Fruit fly (Drosophila melanogaster) whole organism: ENCODE data around the gene lost.

Source experiments
- CG8478 ChIP-seq: fragments of >200 bp; optimal IDR thresholded peaks from 2 replicates; lab custom pipeline; 2018; ENCODE audit warnings: inconsistent platforms
- Dll ChIP-seq: fragments of >200 bp; optimal IDR thresholded peaks from 2 replicates; lab custom pipeline; 2017
- EcR ChIP-seq, 2 experiments: fragments of >200 bp; optimal IDR thresholded peaks; 2 replicates each; lab custom pipeline; 2017; ENCODE audit warnings: missing biosample characterization in 2 of 2, missing genetic modification characterization in 2 of 2, missing genetic modification reagents in 2 of 2
- pan ChIP-seq: fragments of >200 bp; optimal IDR thresholded peaks from 2 replicates; lab custom pipeline; 2017
- psq ChIP-seq: fragments of >200 bp; optimal IDR thresholded peaks from 2 replicates; lab custom pipeline; 2017
- usp ChIP-seq: fragments of >200 bp; optimal IDR thresholded peaks from 2 replicates; lab custom pipeline; 2017; ENCODE audit warnings: missing biosample characterization, missing genetic modification characterization, mixed read lengths

DNA sequence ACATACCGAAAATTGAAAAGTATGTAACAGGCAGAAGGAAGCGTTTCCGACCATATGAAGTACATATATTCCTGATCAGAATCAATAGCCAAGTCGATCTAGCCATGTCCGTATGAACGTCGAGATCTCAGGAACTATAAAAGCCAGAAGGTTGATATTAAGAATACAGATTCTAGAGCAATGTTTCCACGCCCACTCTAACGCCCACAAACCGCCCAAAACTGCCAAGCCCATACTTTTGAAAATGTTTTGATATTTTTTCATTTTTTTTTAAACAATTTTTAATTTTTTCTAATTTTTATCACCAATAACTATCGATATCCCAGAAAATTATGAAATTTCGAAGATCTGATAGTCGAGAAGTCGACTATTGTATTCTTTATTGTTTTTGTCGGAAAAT, 40.9 kb upstream of the lost start:
- no peak for TF ChIP-seq psq (lab: Kevin White, UChicago)
- no peak for TF ChIP-seq EcR (GFP tag; optimal IDR thresholded peaks at IDR 0.05; lab: Kevin White, UChicago)
- TF ChIP-seq usp (GFP tag; lab: Kevin White, UChicago): no peak
- TF ChIP-seq CG8478 (lab: Kevin White, UChicago): no peak
- TF ChIP-seq pan (lab: Kevin White, UChicago): no peak
- TF ChIP-seq Dll: no peak
